Worm (Caenorhabditis elegans): ENCODE data around the gene F32H5.4.

The F32H5.4 gene

ce11 chrV:13367024-13367423 is 6.7 kb downstream of the F32H5.4 start, which contains the start of gene srx-125:
Gene srx-125, plus strand, starts transcription at chrV:13367324.
- TF ChIP-seq elt-4 (tag; optimal IDR thresholded peaks at IDR 0.05) (no peak), elt-2 (tag; optimal IDR thresholded peaks at IDR 0.05) (no peak), hlh-15 (tag; optimal IDR thresholded peaks at IDR 0.05) (no peak), ceh-45 (GFP tag; IDR thresholded peaks at IDR 0.05) (no peak), K09A11.1 (tag; optimal IDR thresholded peaks at IDR 0.05; ENCODE audit: insufficient read depth) (no peak), ets-4 (tag; optimal IDR thresholded peaks at IDR 0.05) (no peak)

DNA sequence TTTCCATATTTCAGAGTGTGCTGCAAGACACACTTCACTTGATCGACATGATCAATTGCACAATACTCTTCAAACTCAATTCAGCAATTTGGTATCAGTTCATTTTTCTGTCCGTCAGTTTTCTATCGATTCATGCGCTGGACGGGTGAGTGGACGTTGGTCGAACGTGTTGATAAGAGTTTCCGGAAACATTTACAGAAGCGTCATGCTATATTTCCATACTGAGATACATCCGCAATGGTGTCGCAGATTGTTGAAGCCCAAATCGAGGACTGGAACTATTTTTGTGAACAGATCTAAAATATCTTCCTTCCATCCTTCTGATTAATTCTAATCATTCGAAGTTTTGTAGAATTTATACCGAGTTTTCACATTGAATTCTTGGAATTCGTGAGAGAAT is 9.3 kb downstream of the F32H5.4 start:
- TF ChIP-seq F13H6.1 (tag; optimal IDR thresholded peaks at IDR 0.05) = no peak
- no peak for TF ChIP-seq hlh-8 (tag; optimal IDR thresholded peaks at IDR 0.05)
- no peak for TF ChIP-seq hlh-30 (tag; optimal IDR thresholded peaks at IDR 0.05; ENCODE audit: insufficient read depth)
- no peak for TF ChIP-seq pros-1 (tag; optimal IDR thresholded peaks at IDR 0.05)
- TF ChIP-seq pat-9 (tag; optimal IDR thresholded peaks at IDR 0.05) = no peak
- no peak for TF ChIP-seq hlh-13 (GFP tag; optimal IDR thresholded peaks at IDR 0.05)
- TF ChIP-seq ztf-16 (tag; optimal IDR thresholded peaks at IDR 0.05) = no peak
- TF ChIP-seq C38D4.7 (GFP tag; optimal IDR thresholded peaks at IDR 0.05) = no peak
- TF ChIP-seq ceh-34 (tag; optimal IDR thresholded peaks at IDR 0.05) = no peak
- TF ChIP-seq elt-4 (tag; optimal IDR thresholded peaks at IDR 0.05) = no peak
- TF ChIP-seq pqm-1 (tag; optimal IDR thresholded peaks at IDR 0.05) = no peak
- TF ChIP-seq ceh-30 (tag; optimal IDR thresholded peaks at IDR 0.05) = no peak
- TF ChIP-seq unc-55 (GFP tag; optimal IDR thresholded peaks at IDR 0.05) = no peak
- no peak for TF ChIP-seq fax-1 (tag; optimal IDR thresholded peaks at IDR 0.05)
- no peak for TF ChIP-seq T23F11.4 (GFP tag; optimal IDR thresholded peaks at IDR 0.05)
- no peak for TF ChIP-seq fkh-10 (GFP tag; optimal IDR thresholded peaks at IDR 0.05)
- no peak for TF ChIP-seq odd-2 (tag; optimal IDR thresholded peaks at IDR 0.05)
- no peak for TF ChIP-seq hlh-15 (tag; optimal IDR thresholded peaks at IDR 0.05)
- no peak for TF ChIP-seq gmeb-2 (tag; optimal IDR thresholded peaks at IDR 0.05)

- TF ChIP-seq unc-42 (tag; optimal IDR thresholded peaks at IDR 0.05) = no peak
- TF ChIP-seq pag-3 (tag; optimal IDR thresholded peaks at IDR 0.05; ENCODE audit: borderline replicate concordance) = no peak
- TF ChIP-seq madf-2 (tag; optimal IDR thresholded peaks at IDR 0.05) = no peak
- no peak for TF ChIP-seq K09A11.1 (tag; optimal IDR thresholded peaks at IDR 0.05; ENCODE audit: insufficient read depth)
- TF ChIP-seq ceh-9 (tag; optimal IDR thresholded peaks at IDR 0.05) = no peak
Measured at ce11 chrV:13370265-13370664, 9.9 kb downstream of the F32H5.4 start.

DNA sequence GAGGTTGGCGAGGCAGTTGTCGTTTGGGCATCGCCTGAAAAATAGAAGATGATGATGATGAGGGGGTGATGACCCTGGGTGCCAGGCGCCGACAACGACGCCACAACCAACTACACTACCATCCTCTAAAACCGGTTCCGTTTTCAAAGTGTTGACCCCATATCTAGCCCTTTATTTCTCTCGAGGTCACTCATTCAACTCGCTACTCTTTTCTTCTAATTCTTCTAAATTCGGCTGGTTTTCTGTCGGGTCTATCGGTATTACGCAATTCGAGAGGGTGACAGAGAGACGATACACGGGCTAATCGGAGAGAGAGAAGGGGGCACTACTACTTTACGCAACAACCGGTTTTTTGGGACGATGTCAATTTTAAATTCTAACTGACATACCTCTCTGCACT is 11.0 kb downstream of the F32H5.4 start:
- TF ChIP-seq pros-1 (tag; optimal IDR thresholded peaks at IDR 0.05) = peak; percentile 1
- no peak for TF ChIP-seq npax-4 (tag; optimal IDR thresholded peaks at IDR 0.05)
- peak; percentile 34 for TF ChIP-seq ceh-31 (tag; optimal IDR thresholded peaks at IDR 0.05)
- TF ChIP-seq F13H6.1 (tag; optimal IDR thresholded peaks at IDR 0.05) = peak; percentile 49

ce11 chrV:13372821-13373220 is 12.5 kb downstream of the F32H5.4 start:
- no peak for TF ChIP-seq unc-3 (GFP tag; conservative IDR thresholded peaks at IDR 0.05)
- TF ChIP-seq unc-3 (tag; optimal IDR thresholded peaks at IDR 0.05) = no peak
- no peak for TF ChIP-seq ceh-48 (tag; optimal IDR thresholded peaks at IDR 0.05)
- no peak for TF ChIP-seq che-1 (tag; optimal IDR thresholded peaks at IDR 0.05)
- TF ChIP-seq Y22D7AL.16 (tag; optimal IDR thresholded peaks at IDR 0.05) = no peak
- peak; percentile 61 for TF ChIP-seq elt-2 (tag; optimal IDR thresholded peaks at IDR 0.05)

ce11 chrV:13373643-13374042 is 13.3 kb downstream of the F32H5.4 start:
- TF ChIP-seq elt-2 (tag; optimal IDR thresholded peaks at IDR 0.05) (peak; percentile 48), ceh-2 (tag; optimal IDR thresholded peaks at IDR 0.05) (no peak), pqm-1 (tag; optimal IDR thresholded peaks at IDR 0.05) (peak; percentile 26)

Measured in whole organism, late embryonic.